Fruit fly (Drosophila melanogaster): ENCODE data around the gene Sxl.

Gene Sxl

dm6 chrX:7091909-7092308 is 5.9 kb downstream of the Sxl start:
- TF ChIP-seq CG15601 (tag; optimal IDR thresholded peaks at IDR 0.05) (peak; percentile 20), CG3163 (GFP tag; optimal IDR thresholded peaks at IDR 0.05) (peak; percentile 53), Trl (optimal IDR thresholded peaks at IDR 0.05) (peak in 1 of 2 experiments; percentile 20), Trl (GFP tag; optimal IDR thresholded peaks at IDR 0.05) (no peak), CG13424 (tag; optimal IDR thresholded peaks at IDR 0.05) (no peak), CG11504 (tag; optimal IDR thresholded peaks at IDR 0.05) (no peak), CG9932 (GFP tag; IDR thresholded peaks at IDR 0.05) (no peak), Sin3A (optimal IDR thresholded peaks at IDR 0.05) (no peak), CG12236 (GFP tag; optimal IDR thresholded peaks at IDR 0.05) (no peak), eve (GFP tag; optimal IDR thresholded peaks at IDR 0.05) (peak in 1 of 2 experiments; percentile 52), Ets65A (GFP tag) (peak; percentile 83), CG4360 (GFP tag; IDR thresholded peaks at IDR 0.05) (0 out of 2 replicates have a peak, but pooled peaks have one; percentile 5), trh (GFP tag; optimal IDR thresholded peaks at IDR 0.05) (no peak), Kr (GFP tag; optimal IDR thresholded peaks at IDR 0.05) (no peak)

- TF ChIP-seq CG6689 (GFP tag; IDR thresholded peaks at IDR 0.05) (peak; percentile 43; the same call in 1 of the 2 replicates), z (GFP tag; IDR thresholded peaks at IDR 0.05) (no peak), CG1602 (GFP tag; optimal IDR thresholded peaks at IDR 0.05) (peak; percentile 15), Antp (GFP tag; optimal IDR thresholded peaks at IDR 0.05) (no peak), zfh2 (GFP tag; optimal IDR thresholded peaks at IDR 0.05) (peak; percentile 16), dpn (GFP tag; optimal IDR thresholded peaks at IDR 0.05) (peak; percentile 28 to 40), CG12391 (tag; optimal IDR thresholded peaks at IDR 0.05) (peak; percentile 5), CG33213 (GFP tag; optimal IDR thresholded peaks at IDR 0.05) (no peak), Ada2b (GFP tag; IDR thresholded peaks at IDR 0.05) (peak; percentile 64), Kr (GFP tag; optimal IDR thresholded peaks at IDR 0.05) (no peak), eve (GFP tag; optimal IDR thresholded peaks at IDR 0.05) (peak in 1 of 2 experiments; percentile 64), sens (GFP tag) (peak; percentile 81), CG11695 (GFP tag; IDR thresholded peaks at IDR 0.05) (peak; percentile 54; the same call in 1 of the 3 replicates), B-H1 (GFP tag; IDR thresholded peaks at IDR 0.05) (peak; percentile 44; the same call in 2 of the 3 replicates), phol (tag; optimal IDR thresholded peaks at IDR 0.05) (peak; percentile 7), CG16815 (GFP tag; optimal IDR thresholded peaks at IDR 0.05) (no peak), Xrp1 (GFP tag; IDR thresholded peaks at IDR 0.05) (peak; percentile 43; the same call in 1 of the 2 replicates), mld (GFP tag; IDR thresholded peaks at IDR 0.05; ENCODE audit: partially characterized antibody) (no peak), dan (GFP tag; IDR thresholded peaks at IDR 0.05) (no peak), C15 (GFP tag; IDR thresholded peaks at IDR 0.05) (no peak), chif (GFP tag; optimal IDR thresholded peaks at IDR 0.05) (peak; percentile 12 to 16), Nf-YA (GFP tag; IDR thresholded peaks at IDR 0.05) (no peak), pros (GFP tag; optimal IDR thresholded peaks at IDR 0.05) (no peak), CG10431 (GFP tag; optimal IDR thresholded peaks at IDR 0.05) (no peak), MESR4 (GFP tag; optimal IDR thresholded peaks at IDR 0.05) (no peak), pb (GFP tag; optimal IDR thresholded peaks at IDR 0.05) (no peak), CG15696 (tag; optimal IDR thresholded peaks at IDR 0.05) (no peak), sob (GFP tag; IDR thresholded peaks at IDR 0.05) (0 out of 2 replicates have a peak, but pooled peaks have one; percentile 17), Six4 (GFP tag; optimal IDR thresholded peaks at IDR 0.05) (no peak), peb (GFP tag; IDR thresholded peaks at IDR 0.05) (no peak), CG15514 (GFP tag; optimal IDR thresholded peaks at IDR 0.05) (no peak), ind (GFP tag; optimal IDR thresholded peaks at IDR 0.05) (peak; percentile 16), HLH3B (GFP tag; IDR thresholded peaks at IDR 0.05) (no peak), CG17359 (tag; optimal IDR thresholded peaks at IDR 0.05) (peak; percentile 9), insv (GFP tag; optimal IDR thresholded peaks at IDR 0.05) (no peak), CG7786 (GFP tag; optimal IDR thresholded peaks at IDR 0.05) (peak; percentile 13), Dbx (GFP tag; IDR thresholded peaks at IDR 0.05) (0 out of 3 replicates have a peak, but pooled peaks have one; percentile 34), yki (optimal IDR thresholded peaks at IDR 0.05) (no peak), MBD-R2 (GFP tag; IDR thresholded peaks at IDR 0.05) (peak; percentile 14; the same call in 1 of the 2 replicates), CG17328 (GFP tag; IDR thresholded peaks at IDR 0.05) (no peak)
Observed at dm6 chrX:7086539-7086938, 11.3 kb downstream of the Sxl start.
